Worm (Caenorhabditis elegans): ENCODE data around the gene tbx-34.

ce11 chrIII:11195140-11195539, 22.9 kb downstream of the tbx-34 start, which contains the start of gene tra-1:
- TF ChIP-seq unc-130 (GFP tag; optimal IDR thresholded peaks at IDR 0.05): no peak
- no peak for TF ChIP-seq nhr-42 (GFP tag; IDR thresholded peaks at IDR 0.05)
- no peak for TF ChIP-seq unc-62 (GFP tag; optimal IDR thresholded peaks at IDR 0.05 in 1 of 2)
- TF ChIP-seq unc-62 (tag; optimal IDR thresholded peaks at IDR 0.05): no peak
- TF ChIP-seq ceh-82 (tag; optimal IDR thresholded peaks at IDR 0.05): no peak
- TF ChIP-seq arid-1 (GFP tag; conservative IDR thresholded peaks at IDR 0.05): no peak
- no peak for TF ChIP-seq nhr-28 (tag; optimal IDR thresholded peaks at IDR 0.05)
